Worm (Caenorhabditis elegans) whole organism, L1 larva: ENCODE measurements around the gene Y76B12C.8.

Experiments used
- ces-1 ChIP-seq: fragments of 150-350 bp; optimal IDR thresholded peaks from 2 replicates; lab custom pipeline; 2014; ENCODE audit warnings: missing biosample characterization, missing genetic modification reagents, missing genetic modification characterization
- skn-1 ChIP-seq: fragments of 150-350 bp; optimal IDR thresholded peaks from 2 replicates; lab custom pipeline; 2014; ENCODE audit warnings: missing biosample characterization, missing genetic modification characterization

DNA sequence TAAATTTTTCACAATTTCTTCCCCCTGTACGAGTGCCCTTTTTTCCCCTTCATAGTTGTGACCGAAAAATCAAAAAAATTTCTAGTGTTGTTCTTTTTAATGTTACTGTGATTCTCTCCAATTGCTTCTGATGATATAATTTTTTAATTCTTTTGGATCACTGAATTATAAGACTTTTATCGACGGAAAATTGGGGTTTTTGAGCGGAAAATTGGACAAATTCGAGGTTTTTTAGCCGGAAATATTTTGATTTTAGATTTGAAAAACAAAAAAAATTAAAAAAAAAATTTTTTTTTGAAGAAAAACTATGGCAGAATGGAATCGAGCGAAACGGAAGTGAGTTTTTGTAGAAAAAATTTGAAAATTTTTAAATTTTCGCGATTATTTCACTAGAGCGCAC lies 31.9 kb upstream of the Y76B12C.8 start, which contains the start of gene tsen-54:
- TF ChIP-seq skn-1 (tag; lab: Kevin White, UChicago) (no peak), ces-1 (GFP tag; lab: Kevin White, UChicago) (no peak)
